Fruit fly (Drosophila melanogaster): Measurements from ENCODE around the gene Cyp9f3.

Gene Cyp9f3

dm6 chr3R:12426310-12426653 is 27.6 kb upstream of the Cyp9f3 start, which contains the start of gene NANS (continued):
- TF ChIP-seq sna (GFP tag; IDR thresholded peaks at IDR 0.05; ENCODE audit: partially characterized antibody) (no peak), NfI (GFP tag; optimal IDR thresholded peaks at IDR 0.05) (peak; percentile 8), nerfin-2 (GFP tag; IDR thresholded peaks at IDR 0.05; ENCODE audit: partially characterized antibody) (peak; percentile 38; the same call in 1 of the 2 replicates), Six4 (GFP tag; optimal IDR thresholded peaks at IDR 0.05) (no peak), CG17361 (GFP tag; IDR thresholded peaks at IDR 0.05) (peak; percentile 20), pum (GFP tag; optimal IDR thresholded peaks at IDR 0.05) (no peak), CG11085 (GFP tag; IDR thresholded peaks at IDR 0.05) (no peak), dimm (GFP tag; IDR thresholded peaks at IDR 0.05) (no peak), CG6175 (GFP tag; IDR thresholded peaks at IDR 0.05) (no peak), CG15073 (GFP tag; optimal IDR thresholded peaks at IDR 0.05) (no peak), Mrtf (GFP tag; IDR thresholded peaks at IDR 0.05) (no peak), Doc2 (GFP tag; IDR thresholded peaks at IDR 0.05) (no peak), CG8765 (GFP tag; IDR thresholded peaks at IDR 0.05) (no peak), Hmx (GFP tag; optimal IDR thresholded peaks at IDR 0.05) (no peak), D19B (GFP tag; optimal IDR thresholded peaks at IDR 0.05) (no peak), jumu (GFP tag; optimal IDR thresholded peaks at IDR 0.05) (no peak), so (GFP tag; IDR thresholded peaks at IDR 0.05) (no peak), CG7556 (GFP tag; optimal IDR thresholded peaks at IDR 0.05) (no peak), Nf-YA (GFP tag; IDR thresholded peaks at IDR 0.05) (no peak), NC2α (GFP tag; optimal IDR thresholded peaks at IDR 0.05) (no peak), gce (GFP tag; IDR thresholded peaks at IDR 0.05) (no peak), HmgZ (tag; optimal IDR thresholded peaks at IDR 0.05) (no peak), E2f1 (GFP tag; IDR thresholded peaks at IDR 0.05) (no peak), dysf (GFP tag; IDR thresholded peaks at IDR 0.05) (no peak), CG17385 (GFP tag; optimal IDR thresholded peaks at IDR 0.05) (peak; percentile 21), slp2 (GFP tag; optimal IDR thresholded peaks at IDR 0.05) (no peak), danr (GFP tag; IDR thresholded peaks at IDR 0.05) (no peak), stwl (tag; optimal IDR thresholded peaks at IDR 0.05) (peak; percentile 6), CTCF (GFP tag; optimal IDR thresholded peaks at IDR 0.05) (no peak), TFAM (GFP tag; optimal IDR thresholded peaks at IDR 0.05) (no peak), Med (GFP tag) (no peak), CoRest (tag; optimal IDR thresholded peaks at IDR 0.05) (no peak), CG32767 (GFP tag; IDR thresholded peaks at IDR 0.05) (no peak), CG3281 (GFP tag; optimal IDR thresholded peaks at IDR 0.05) (no peak), CG13287 (GFP tag; IDR thresholded peaks at IDR 0.05; ENCODE audit: partially characterized antibody) (peak; percentile 18; the same call in 1 of the 2 replicates), CG14860 (GFP tag; IDR thresholded peaks at IDR 0.05; ENCODE audit: partially characterized antibody) (no peak; the same call in 2 of the 3 replicates), CG3838 (GFP tag; optimal IDR thresholded peaks at IDR 0.05) (no peak), CG10543 (GFP tag; optimal IDR thresholded peaks at IDR 0.05) (no peak), Scr (GFP tag; IDR thresholded peaks at IDR 0.05; ENCODE audit: partially characterized antibody) (peak; percentile 47; the same call in 1 of the 2 replicates), CG7745 (tag; optimal IDR thresholded peaks at IDR 0.05) (no peak), CG13123 (GFP tag; optimal IDR thresholded peaks at IDR 0.05) (no peak), NFAT (GFP tag; IDR thresholded peaks at IDR 0.05) (no peak), klu (GFP tag; IDR thresholded peaks at IDR 0.05) (no peak), unpg (GFP tag; optimal IDR thresholded peaks at IDR 0.05) (no peak), chinmo (GFP tag; IDR thresholded peaks at IDR 0.05; ENCODE audit: partially characterized antibody) (0 out of 4 replicates have a peak, but pooled peaks have one; percentile 64), Elba2 (GFP tag; optimal IDR thresholded peaks at IDR 0.05) (no peak), CG11247 (GFP tag; IDR thresholded peaks at IDR 0.05) (no peak), lmd (GFP tag; IDR thresholded peaks at IDR 0.05) (no peak), gfzf (GFP tag; optimal IDR thresholded peaks at IDR 0.05) (no peak), CG3847 (GFP tag; IDR thresholded peaks at IDR 0.05) (no peak), lilli (GFP tag; optimal IDR thresholded peaks at IDR 0.05) (no peak), CG16813 (GFP tag; IDR thresholded peaks at IDR 0.05; ENCODE audit: partially characterized antibody) (no peak), inv (GFP tag; IDR thresholded peaks at IDR 0.05; ENCODE audit: partially characterized antibody) (0 out of 2 replicates have a peak, but pooled peaks have one; percentile 4)

Data from whole organism, embryonic.